Worm (Caenorhabditis elegans) whole organism, L1 larva: Measurements from ENCODE around the gene C10C6.13.

ENCODE experiments used
- C16A3.4 ChIP-seq: fragments of 150-350 bp; optimal IDR thresholded peaks from 2 replicates; lab custom pipeline; 2014; ENCODE audit warnings: missing biosample characterization, missing genetic modification characterization
- aha-1 ChIP-seq: fragments of 150-350 bp; optimal IDR thresholded peaks from 2 replicates; lab custom pipeline; 2014; ENCODE audit warnings: missing biosample characterization, missing genetic modification characterization
- alr-1 ChIP-seq: fragments of 200-800 bp; sonication (Bioruptor generic); optimal IDR thresholded peaks from 2 replicates; lab custom pipeline; 2018; ENCODE audit warnings: borderline replicate concordance, mild to moderate bottlenecking, missing genetic modification characterization, missing compliant biosample characterization
- aly-2 ChIP-seq: fragments of 150-350 bp; optimal IDR thresholded peaks from 2 replicates; lab custom pipeline; 2014; ENCODE audit warnings: missing biosample characterization, missing genetic modification characterization
- blmp-1 ChIP-seq: fragments of 150-350 bp; optimal IDR thresholded peaks from 2 replicates; lab custom pipeline; 2014; ENCODE audit warnings: missing biosample characterization, missing genetic modification characterization
- ceh-88 ChIP-seq: fragments of 200-800 bp; sonication (Bioruptor generic); IDR thresholded peaks from 2 replicates; pipeline ENCODE4 v1.3.6; 2022; ENCODE audit warnings: missing genetic modification characterization, missing compliant biosample characterization
- dpl-1 ChIP-seq, 3 experiments: fragments of 150-350 bp in 2 of 3; sonication (generic microtip) in 1 of 3; optimal IDR thresholded peaks; 2 replicates each; lab custom pipeline; 2014 to 2017; ENCODE audit warnings: missing biosample characterization in 3 of 3, missing genetic modification characterization in 3 of 3, missing genetic modification reagents in 3 of 3
- efl-1 ChIP-seq, 4 experiments: fragments of 150-350 bp; optimal IDR thresholded peaks in 3 of 4; peaks in 1 of 4; 1 replicate in 1 of 4; 2 replicates in 3 of 4; lab custom pipeline; 2014; ENCODE audit warnings: missing biosample characterization in 2 of 4, missing genetic modification characterization in 2 of 4, missing genetic modification reagents in 2 of 4
- egl-13 ChIP-seq: sonication (generic microtip); optimal IDR thresholded peaks from 2 replicates; lab custom pipeline; 2016; ENCODE audit warnings: missing genotype, missing genetic modification reagents, missing genetic modification characterization, missing compliant biosample characterization
- egl-27 ChIP-seq, 2 experiments: fragments of 150-350 bp in 1 of 2; sonication (generic microtip); optimal IDR thresholded peaks; 3 replicates each; lab custom pipeline; 2017 to 2018; ENCODE audit warnings: missing biosample characterization in 2 of 2, missing genetic modification characterization in 2 of 2, missing genetic modification reagents in 2 of 2
- ets-5 ChIP-seq: fragments of 200-800 bp; sonication (Bioruptor generic); IDR thresholded peaks from 2 replicates; pipeline ENCODE4 v1.3.6; 2022; ENCODE audit warnings: missing genetic modification characterization, missing compliant biosample characterization
- fkh-4 ChIP-seq: sonication (generic microtip); optimal IDR thresholded peaks from 2 replicates; lab custom pipeline; 2016; ENCODE audit warnings: missing compliant biosample characterization, missing genetic modification characterization, borderline replicate concordance
- fkh-8 ChIP-seq: sonication (generic microtip); optimal IDR thresholded peaks from 2 replicates; lab custom pipeline; 2016; ENCODE audit warnings: mild to moderate bottlenecking, missing genetic modification characterization, missing compliant biosample characterization
- grh-1 ChIP-seq: fragments of 200-800 bp; sonication (Bioruptor generic); IDR thresholded peaks from 2 replicates; pipeline ENCODE4 v1.3.6; 2022; ENCODE audit warnings: missing genetic modification reagents, missing genetic modification characterization, missing compliant biosample characterization
- hlh-4 ChIP-seq: sonication (generic microtip); optimal IDR thresholded peaks from 2 replicates; lab custom pipeline; 2016; ENCODE audit warnings: mild to moderate bottlenecking, missing genetic modification characterization, missing compliant biosample characterization
- lin-14 ChIP-seq: fragments of 200-800 bp; sonication (Bioruptor generic); optimal IDR thresholded peaks from 2 replicates; lab custom pipeline; 2018; ENCODE audit warnings: mild to moderate bottlenecking, missing genetic modification characterization, moderate library complexity, missing compliant biosample characterization
- mep-1 ChIP-seq: fragments of 150-350 bp; optimal IDR thresholded peaks from 2 replicates; lab custom pipeline; 2014; ENCODE audit warnings: missing biosample characterization, missing genetic modification characterization
- nhr-12 ChIP-seq: sonication (generic microtip); optimal IDR thresholded peaks from 2 replicates; lab custom pipeline; 2017; ENCODE audit warnings: missing biosample characterization, missing genetic modification characterization
- nhr-28 ChIP-seq: fragments of 150-350 bp; optimal IDR thresholded peaks from 2 replicates; lab custom pipeline; 2014; ENCODE audit warnings: missing biosample characterization, missing genetic modification characterization
- nhr-84 ChIP-seq: sonication (generic microtip); optimal IDR thresholded peaks from 2 replicates; lab custom pipeline; 2017; ENCODE audit warnings: missing biosample characterization, missing genetic modification characterization
- nhr-85 ChIP-seq: sonication (generic microtip); peaks from one replicate; lab custom pipeline; 2016; ENCODE audit warnings: missing genetic modification characterization, inconsistent platforms, missing compliant biosample characterization
- pag-3 ChIP-seq: sonication (generic microtip); optimal IDR thresholded peaks from 2 replicates; lab custom pipeline; 2017; ENCODE audit warnings: missing genetic modification characterization, mild to moderate bottlenecking, missing compliant biosample characterization, antibody characterized with exemption, borderline replicate concordance; ENCODE audit not compliant: insufficient read depth
- rnt-1 ChIP-seq: sonication (generic microtip); optimal IDR thresholded peaks from 2 replicates; lab custom pipeline; 2016; ENCODE audit warnings: mild to moderate bottlenecking, missing genetic modification characterization, moderate library complexity, missing compliant biosample characterization
- sptf-1 ChIP-seq: fragments of 150-350 bp; optimal IDR thresholded peaks from 2 replicates; lab custom pipeline; 2014; ENCODE audit warnings: missing biosample characterization, missing genetic modification characterization
- tlp-1 ChIP-seq: fragments of 150-350 bp; optimal IDR thresholded peaks from 2 replicates; lab custom pipeline; 2014; ENCODE audit warnings: missing biosample characterization, missing genetic modification characterization
- unc-130 ChIP-seq: fragments of 150-350 bp; optimal IDR thresholded peaks from 2 replicates; lab custom pipeline; 2017; ENCODE audit warnings: missing biosample characterization, missing genetic modification characterization, inconsistent platforms
- unc-62 ChIP-seq: fragments of 150-350 bp; optimal IDR thresholded peaks from 2 replicates; lab custom pipeline; 2014; ENCODE audit warnings: missing biosample characterization, missing genetic modification reagents, missing genetic modification characterization
- unc-86 ChIP-seq: sonication (generic microtip); optimal IDR thresholded peaks from 2 replicates; lab custom pipeline; 2016; ENCODE audit warnings: missing genetic modification characterization, missing compliant biosample characterization
- unc-98 ChIP-seq: fragments of 200-800 bp; sonication (Bioruptor generic); IDR thresholded peaks from 2 replicates; pipeline ENCODE4 v1.3.6; 2022; ENCODE audit warnings: missing genetic modification characterization, missing compliant biosample characterization
- zip-4 ChIP-seq: fragments of 200-800 bp; sonication (Bioruptor generic); optimal IDR thresholded peaks from 2 replicates; lab custom pipeline; 2018; ENCODE audit warnings: mild to moderate bottlenecking, missing genetic modification characterization, moderate library complexity, missing compliant biosample characterization
- ztf-4 ChIP-seq: fragments of 150-350 bp; optimal IDR thresholded peaks from 2 replicates; lab custom pipeline; 2014; ENCODE audit warnings: missing biosample characterization, missing genetic modification characterization

C10C6.13 gene

ce11 chrIV:11472023-11472422, 2.5 kb upstream of the C10C6.13 start:
- no peak for TF ChIP-seq unc-62 (GFP tag; lab: Kevin White, UChicago)
- TF ChIP-seq fkh-4 = no peak
- TF ChIP-seq aha-1 (tag; lab: Kevin White, UChicago) = no peak
- no peak for TF ChIP-seq alr-1 (tag; lab: Kevin White, UChicago)
- TF ChIP-seq egl-13 (tag; lab: Kevin White, UChicago) = no peak
- TF ChIP-seq efl-1 (optimal IDR thresholded peaks at IDR 0.05; lab: Kevin White, UChicago) = no peak
- TF ChIP-seq efl-1 (GFP tag; optimal IDR thresholded peaks at IDR 0.05 in 1 of 2; lab: Kevin White, UChicago) = peak in 1 of 2 experiments; percentile 51
- no peak for TF ChIP-seq grh-1

- TF ChIP-seq hlh-4 (tag; lab: Kevin White, UChicago) (no peak), C16A3.4 (tag; lab: Kevin White, UChicago) (no peak)
Measured at ce11 chrIV:11467413-11467812, 2.1 kb downstream of the C10C6.13 start, which contains the start of gene C10C6.7. C10C6.7 (minus strand) TSS chrIV:11467513.

ce11 chrIV:11465125-11465524, 4.4 kb downstream of the C10C6.13 start, which contains the start of gene C10C6.3:
C10C6.3 (minus strand) TSS chrIV:11465225.
- no peak for TF ChIP-seq alr-1 (tag; lab: Kevin White, UChicago)
- no peak for TF ChIP-seq ceh-88 (GFP tag; lab: Robert Waterston, UW)
- TF ChIP-seq fkh-8 (tag; lab: Kevin White, UChicago) = no peak
- TF ChIP-seq unc-98 (GFP tag; lab: Robert Waterston, UW) = no peak
- TF ChIP-seq nhr-85 (tag; lab: Kevin White, UChicago) = no peak
- no peak for TF ChIP-seq mep-1
- TF ChIP-seq aha-1 (tag; lab: Kevin White, UChicago) = no peak
- TF ChIP-seq unc-62 (GFP tag; lab: Kevin White, UChicago) = no peak
- TF ChIP-seq C16A3.4 (tag; lab: Kevin White, UChicago) = no peak
- no peak for TF ChIP-seq egl-27 (tag; optimal IDR thresholded peaks at IDR 0.05; lab: Kevin White, UChicago)
- TF ChIP-seq nhr-28 (tag; lab: Kevin White, UChicago) = no peak
- TF ChIP-seq nhr-12 (tag; lab: Kevin White, UChicago) = no peak
- TF ChIP-seq zip-4 = no peak
- no peak for TF ChIP-seq ets-5 (GFP tag; lab: Robert Waterston, UW)
- TF ChIP-seq unc-86 = no peak
- TF ChIP-seq, all 84 proteins: peak for 0

- no peak for TF ChIP-seq pag-3 (tag; lab: Kevin White, UChicago)
- TF ChIP-seq unc-130 (tag; lab: Kevin White, UChicago) = no peak
- peak; percentile 40 for TF ChIP-seq lin-14
- no peak for TF ChIP-seq blmp-1 (tag; lab: Kevin White, UChicago)
- TF ChIP-seq ztf-4 = no peak
Measured at ce11 chrIV:11461335-11461734, 8.2 kb downstream of the C10C6.13 start.

- TF ChIP-seq rnt-1 (tag; lab: Kevin White, UChicago) (no peak), sptf-1 (no peak), dpl-1 (GFP tag; optimal IDR thresholded peaks at IDR 0.05; lab: Kevin White, UChicago) (no peak), aly-2 (tag; lab: Kevin White, UChicago) (no peak), efl-1 (optimal IDR thresholded peaks at IDR 0.05; lab: Kevin White, UChicago) (no peak), efl-1 (GFP tag; optimal IDR thresholded peaks at IDR 0.05 in 1 of 2; lab: Kevin White, UChicago) (peak in 1 of 2 experiments; percentile 25), nhr-84 (tag; lab: Kevin White, UChicago) (no peak), ets-5 (GFP tag; lab: Robert Waterston, UW) (no peak), tlp-1 (no peak)
Measured at ce11 chrIV:11459684-11460083, 9.9 kb downstream of the C10C6.13 start, which contains the start of gene npr-3. npr-3 (plus strand) TSS chrIV:11459984.
